ENCODE assay signal across 3 worm cellular contexts in the genomic region with DNA sequence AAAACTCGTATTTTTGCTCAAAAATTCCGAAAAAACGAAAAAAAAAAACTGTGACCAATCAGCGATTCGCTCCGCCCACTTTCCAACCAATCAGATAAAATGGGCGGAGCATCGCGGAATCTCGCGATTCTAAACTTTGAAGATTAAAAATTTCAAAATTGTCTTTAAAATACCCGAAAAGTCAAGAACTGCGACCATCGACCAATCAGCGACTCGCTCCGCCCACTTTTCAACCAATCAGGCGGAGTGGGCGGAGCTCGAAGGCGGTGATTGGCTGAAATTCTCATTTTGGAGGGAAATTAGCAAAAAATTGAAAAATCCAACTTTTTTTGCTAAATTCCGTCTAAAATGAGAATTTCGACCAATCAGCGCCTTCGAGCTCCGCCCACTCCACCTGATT.
TF ChIP-seq lines count a peak whose summit lies in the region.

No protein-coding gene starts in this region.

TF ChIP-seq in whole organism, L3 larva, 47 proteins besides CTCF, POLR2A, EP300 and RAD21:
- TF ChIP-seq nfya-1 (tag; optimal IDR thresholded peaks at IDR 0.05; lab: Kevin White, UChicago; ENCODE audit: insufficient read depth) (peak; percentile 59), nhr-28 (tag; optimal IDR thresholded peaks at IDR 0.05; lab: Kevin White, UChicago) (no peak)

TF ChIP-seq in whole organism, late embryonic, 69 proteins besides CTCF, POLR2A, EP300 and RAD21:
- TF ChIP-seq sox-4 (tag; optimal IDR thresholded peaks at IDR 0.05; lab: Kevin White, UChicago) = no peak
- TF ChIP-seq nfya-1 (tag; optimal IDR thresholded peaks at IDR 0.05; lab: Kevin White, UChicago) = peak; percentile 55
- TF ChIP-seq fkh-10 (GFP tag; optimal IDR thresholded peaks at IDR 0.05; lab: Kevin White, UChicago) = no peak
TF ChIP-seq in whole organism, late embryonic: peak in this region for 1.

TF ChIP-seq in whole organism, young adult, 124 proteins besides CTCF, POLR2A, EP300 and RAD21:
- TF ChIP-seq F37B4.10 (GFP tag; IDR thresholded peaks at IDR 0.05; lab: Robert Waterston, UW) = 0 out of 2 replicates have a peak, but pooled peaks have one; percentile 24
- no peak for TF ChIP-seq attf-3 (GFP tag; conservative IDR thresholded peaks at IDR 0.05; lab: Robert Waterston, UW)
- TF ChIP-seq let-526 (GFP tag; IDR thresholded peaks at IDR 0.05; lab: Robert Waterston, UW) = no peak
- TF ChIP-seq hlh-12 (tag; optimal IDR thresholded peaks at IDR 0.05; lab: Kevin White, UChicago) = no peak
- TF ChIP-seq snpc-1.3 (tag; optimal IDR thresholded peaks at IDR 0.05; lab: Kevin White, UChicago; ENCODE audit: insufficient read depth) = no peak
- TF ChIP-seq nfyb-1 (GFP tag; IDR thresholded peaks at IDR 0.05; lab: Robert Waterston, UW) = peak; percentile 61; the same call in 1 of the 2 replicates
- TF ChIP-seq rec-8 (tag; optimal IDR thresholded peaks at IDR 0.05; lab: Kevin White, UChicago) = no peak
- TF ChIP-seq fkh-3 (tag; optimal IDR thresholded peaks at IDR 0.05; lab: Kevin White, UChicago) = no peak
- no peak for TF ChIP-seq snpc-1.1 (tag; optimal IDR thresholded peaks at IDR 0.05; lab: Kevin White, UChicago; ENCODE audit: insufficient read depth)
- TF ChIP-seq repo-1 (tag; optimal IDR thresholded peaks at IDR 0.05; lab: Kevin White, UChicago) = no peak
- TF ChIP-seq ceh-100 (GFP tag; IDR thresholded peaks at IDR 0.05; lab: Robert Waterston, UW) = no peak
- TF ChIP-seq ceh-58 (GFP tag; IDR thresholded peaks at IDR 0.05; lab: Robert Waterston, UW) = no peak
- no peak for TF ChIP-seq ztf-6 (GFP tag; IDR thresholded peaks at IDR 0.05; lab: Robert Waterston, UW)
- no peak for TF ChIP-seq Y79H2A.3 (GFP tag; conservative IDR thresholded peaks at IDR 0.05; lab: Robert Waterston, UW)
- no peak for TF ChIP-seq F57A8.1 (GFP tag; optimal IDR thresholded peaks at IDR 0.05; lab: Kevin White, UChicago)
- no peak for TF ChIP-seq zim-3 (tag; optimal IDR thresholded peaks at IDR 0.05; lab: Kevin White, UChicago)
